Fruit fly (Drosophila melanogaster) whole organism, embryonic: Measurements from ENCODE around the gene Acn.

ENCODE experiments used
- Ada2b ChIP-seq: fragments of 200-800 bp; sonication (Bioruptor generic); IDR thresholded peaks from 2 replicates; pipeline ENCODE4 v1.3.6; 2022; ENCODE audit warnings: missing biosample characterization, missing genetic modification characterization
- Atf-2 ChIP-seq: fragments of 200-800 bp; sonication (Bioruptor generic); optimal IDR thresholded peaks from 2 replicates; lab custom pipeline; 2016; ENCODE audit warnings: missing biosample characterization, missing genetic modification characterization
- Atf6 ChIP-seq: fragments of 200-800 bp; sonication (Bioruptor generic); IDR thresholded peaks from 2 replicates; pipeline ENCODE4 v1.3.6; 2022; ENCODE audit warnings: missing biosample characterization, missing genetic modification characterization
- B-H1 ChIP-seq: fragments of 200-800 bp; sonication (Bioruptor generic); IDR thresholded peaks from 3 replicates; pipeline ENCODE4 v1.3.6; 2022; ENCODE audit warnings: missing biosample characterization, missing genetic modification characterization
- CG10462 ChIP-seq: fragments of 200-800 bp; sonication (Bioruptor generic); optimal IDR thresholded peaks from 2 replicates; lab custom pipeline; 2016; ENCODE audit warnings: missing biosample characterization, missing genetic modification characterization
- CG11085 ChIP-seq: fragments of 200-800 bp; sonication (Bioruptor generic); IDR thresholded peaks from 2 replicates; pipeline ENCODE4 v1.3.6; 2022; ENCODE audit warnings: missing biosample characterization, missing genetic modification characterization
- CG11696 ChIP-seq: fragments of 200-800 bp; sonication (Bioruptor generic); IDR thresholded peaks from 2 replicates; pipeline ENCODE4 v1.3.6; 2022; ENCODE audit warnings: missing biosample characterization, missing genetic modification characterization
- CG12744 ChIP-seq: fragments of 200-800 bp; sonication (Bioruptor generic); optimal IDR thresholded peaks from 2 replicates; lab custom pipeline; 2016; ENCODE audit warnings: missing biosample characterization, missing genetic modification characterization
- CG14710 ChIP-seq: fragments of 200-800 bp; sonication (Bioruptor generic); optimal IDR thresholded peaks from 3 replicates; lab custom pipeline; 2019; ENCODE audit warnings: missing biosample characterization, mild to moderate bottlenecking, missing genetic modification characterization, moderate library complexity
- CG15011 ChIP-seq: fragments of 200-800 bp; sonication (Bioruptor generic); optimal IDR thresholded peaks from 3 replicates; lab custom pipeline; 2018; ENCODE audit warnings: missing biosample characterization, mild to moderate bottlenecking, missing genetic modification characterization
- CG15269 ChIP-seq: fragments of 200-800 bp; sonication (Bioruptor generic); optimal IDR thresholded peaks from 2 replicates; lab custom pipeline; 2018; ENCODE audit warnings: missing biosample characterization, mild to moderate bottlenecking, missing genetic modification characterization, moderate library complexity
- CG1529 ChIP-seq: fragments of 200-800 bp; sonication (Bioruptor generic); optimal IDR thresholded peaks from 3 replicates; lab custom pipeline; 2018; ENCODE audit warnings: missing biosample characterization, missing genetic modification characterization
- CG1832 ChIP-seq: fragments of 200-800 bp; sonication (Bioruptor generic); optimal IDR thresholded peaks from 2 replicates; lab custom pipeline; 2017; ENCODE audit warnings: missing biosample characterization, mild to moderate bottlenecking, missing genetic modification characterization, inconsistent platforms
- CG31388 ChIP-seq: fragments of 200-800 bp; sonication (Bioruptor generic); optimal IDR thresholded peaks from 2 replicates; lab custom pipeline; 2016; ENCODE audit warnings: missing biosample characterization, missing genetic modification characterization
- CG33557 ChIP-seq: fragments of 200-800 bp; sonication (Bioruptor generic); optimal IDR thresholded peaks from 2 replicates; lab custom pipeline; 2019; ENCODE audit warnings: missing biosample characterization, mild to moderate bottlenecking, missing genetic modification characterization, moderate library complexity
- CG3847 ChIP-seq: fragments of 200-800 bp; sonication (Bioruptor generic); IDR thresholded peaks from 2 replicates; pipeline ENCODE4 v1.3.6; 2022; ENCODE audit warnings: missing biosample characterization, missing genetic modification characterization
- CG4282 ChIP-seq: fragments of 200-800 bp; sonication (Bioruptor generic); optimal IDR thresholded peaks from 2 replicates; lab custom pipeline; 2016; ENCODE audit warnings: missing biosample characterization, missing genetic modification characterization
- CG4328 ChIP-seq: fragments of 200-800 bp; sonication (Bioruptor generic); optimal IDR thresholded peaks from 3 replicates; lab custom pipeline; 2017; ENCODE audit warnings: missing biosample characterization, missing genetic modification reagents, missing genetic modification characterization
- CG5953 ChIP-seq: fragments of 200-800 bp; sonication (Bioruptor generic); IDR thresholded peaks from 2 replicates; pipeline ENCODE4 v1.3.6; 2022; ENCODE audit warnings: missing biosample characterization, missing genetic modification characterization
- CG6254 ChIP-seq: fragments of 200-800 bp; sonication (Bioruptor generic); optimal IDR thresholded peaks from 3 replicates; lab custom pipeline; 2017; ENCODE audit warnings: mild to moderate bottlenecking, missing biosample characterization, missing genetic modification reagents, missing genetic modification characterization
- CG8924 ChIP-seq: fragments of 200-800 bp; optimal IDR thresholded peaks from 3 replicates; lab custom pipeline; 2019; ENCODE audit warnings: missing biosample characterization, mild to moderate bottlenecking, missing genetic modification characterization, moderate library complexity
- Chrac-16 ChIP-seq: fragments of 200-800 bp; sonication (Bioruptor generic); optimal IDR thresholded peaks from 3 replicates; lab custom pipeline; 2016; ENCODE audit warnings: missing biosample characterization, missing genetic modification characterization
- Dbx ChIP-seq: fragments of 200-800 bp; sonication (Bioruptor generic); IDR thresholded peaks from 3 replicates; pipeline ENCODE4 v1.3.6; 2022; ENCODE audit warnings: missing biosample characterization, missing genetic modification characterization
- Hr3 ChIP-seq: fragments of 200-800 bp; sonication (Bioruptor generic); optimal IDR thresholded peaks from 3 replicates; lab custom pipeline; 2016; ENCODE audit warnings: missing biosample characterization, missing genetic modification characterization
- Jarid2 ChIP-seq: fragments of 200-800 bp; sonication (Bioruptor generic); optimal IDR thresholded peaks from 3 replicates; lab custom pipeline; 2017; ENCODE audit warnings: mild to moderate bottlenecking, missing biosample characterization, missing genetic modification reagents, missing genetic modification characterization
- Myb ChIP-seq: fragments of 200-800 bp; sonication (Bioruptor generic); optimal IDR thresholded peaks from 2 replicates; lab custom pipeline; 2016; ENCODE audit warnings: missing biosample characterization, missing genetic modification characterization
- NK7.1 ChIP-seq: fragments of 200-800 bp; sonication (Bioruptor generic); optimal IDR thresholded peaks from 3 replicates; lab custom pipeline; 2016; ENCODE audit warnings: missing biosample characterization, missing genetic modification characterization
- PHDP ChIP-seq: fragments of 200-800 bp; sonication (Bioruptor generic); optimal IDR thresholded peaks from 3 replicates; lab custom pipeline; 2018; ENCODE audit warnings: missing biosample characterization, mild to moderate bottlenecking, missing genetic modification characterization, moderate library complexity
- Ravus ChIP-seq: fragments of 200-800 bp; sonication (Bioruptor generic); IDR thresholded peaks from 2 replicates; pipeline ENCODE4 v1.3.6; 2022; ENCODE audit warnings: missing biosample characterization, missing genetic modification characterization
- Scr ChIP-seq: fragments of 200-800 bp; sonication (Bioruptor generic); IDR thresholded peaks from 2 replicates; pipeline ENCODE4 v1.3.6; 2022; ENCODE audit warnings: missing biosample characterization, missing genetic modification characterization; ENCODE audit not compliant: partially characterized antibody
- YL-1 ChIP-seq: fragments of 200-800 bp; sonication (Bioruptor generic); optimal IDR thresholded peaks from 3 replicates; lab custom pipeline; 2017; ENCODE audit warnings: missing biosample characterization, mild to moderate bottlenecking, missing genetic modification characterization
- al ChIP-seq: fragments of 200-800 bp; sonication (Bioruptor generic); IDR thresholded peaks from 2 replicates; pipeline ENCODE4 v1.3.6; 2022; ENCODE audit warnings: missing biosample characterization, missing genetic modification characterization
- ase ChIP-seq: fragments of 200-800 bp; sonication (Bioruptor generic); IDR thresholded peaks from 3 replicates; pipeline ENCODE4 v1.3.6; 2022; ENCODE audit warnings: missing biosample characterization, missing genetic modification characterization
- bowl ChIP-seq: fragments of 200-800 bp; sonication (Bioruptor generic); IDR thresholded peaks from 2 replicates; pipeline ENCODE4 v1.3.6; 2022; ENCODE audit warnings: missing biosample characterization, missing genetic modification characterization
- ci ChIP-seq: fragments of 200-800 bp; sonication (Bioruptor generic); IDR thresholded peaks from 3 replicates; pipeline ENCODE4 v1.3.6; 2022; ENCODE audit warnings: missing biosample characterization, missing genetic modification characterization
- disco-r ChIP-seq: fragments of 200-800 bp; sonication (Bioruptor generic); optimal IDR thresholded peaks from 2 replicates; lab custom pipeline; 2016; ENCODE audit warnings: missing biosample characterization, missing genetic modification characterization
- dm ChIP-seq: fragments of 200-800 bp; sonication (Bioruptor generic); optimal IDR thresholded peaks from 3 replicates; lab custom pipeline; 2016; ENCODE audit warnings: missing biosample characterization, missing genetic modification characterization
- fd3F ChIP-seq: fragments of 200-800 bp; sonication (Bioruptor generic); optimal IDR thresholded peaks from 2 replicates; lab custom pipeline; 2018; ENCODE audit warnings: missing biosample characterization, mild to moderate bottlenecking, missing genetic modification characterization, moderate library complexity
- ham ChIP-seq: fragments of 200-800 bp; sonication (Bioruptor generic); IDR thresholded peaks from 2 replicates; pipeline ENCODE4 v1.3.6; 2022; ENCODE audit warnings: missing biosample characterization, missing genetic modification characterization
- lilli ChIP-seq: fragments of 200-800 bp; sonication (Bioruptor generic); optimal IDR thresholded peaks from 3 replicates; lab custom pipeline; 2016; ENCODE audit warnings: missing biosample characterization, missing genetic modification characterization
- nerfin-2 ChIP-seq: fragments of 200-800 bp; sonication (Bioruptor generic); IDR thresholded peaks from 2 replicates; pipeline ENCODE4 v1.3.6; 2022; ENCODE audit warnings: missing biosample characterization, missing genetic modification characterization; ENCODE audit not compliant: partially characterized antibody
- nmo ChIP-seq: fragments of 200-800 bp; sonication (Bioruptor generic); optimal IDR thresholded peaks from 2 replicates; lab custom pipeline; 2018; ENCODE audit warnings: missing biosample characterization, mild to moderate bottlenecking, missing genetic modification characterization, moderate library complexity
- odd ChIP-seq: fragments of 200-800 bp; sonication (Bioruptor generic); optimal IDR thresholded peaks from 2 replicates; lab custom pipeline; 2017; ENCODE audit warnings: missing biosample characterization, mild to moderate bottlenecking, missing genetic modification characterization
- org-1 ChIP-seq: fragments of 200-800 bp; sonication (Bioruptor generic); optimal IDR thresholded peaks from 2 replicates; lab custom pipeline; 2017; ENCODE audit warnings: missing biosample characterization, missing genetic modification characterization
- prd ChIP-seq, 3 experiments: fragments of >200 bp in 2 of 3; fragments of 200-800 bp in 1 of 3; sonication (Bioruptor generic) in 1 of 3; optimal IDR thresholded peaks in 2 of 3; IDR thresholded peaks in 1 of 3; 2 replicates in 2 of 3; 3 replicates in 1 of 3; pipeline versions ENCODE4 v1.3.6 to Lab custom; 2017 to 2022; ENCODE audit warnings: missing biosample characterization in 1 of 3, missing genetic modification characterization in 1 of 3
- row ChIP-seq: fragments of 200-800 bp; sonication (Bioruptor generic); IDR thresholded peaks from 3 replicates; pipeline ENCODE4 v1.3.6; 2022; ENCODE audit warnings: missing biosample characterization, missing genetic modification characterization
- shn ChIP-seq: fragments of 200-800 bp; sonication (Bioruptor generic); optimal IDR thresholded peaks from 3 replicates; lab custom pipeline; 2016; ENCODE audit warnings: missing biosample characterization, missing genetic modification characterization
- zen ChIP-seq: fragments of 200-800 bp; sonication (Bioruptor generic); optimal IDR thresholded peaks from 3 replicates; lab custom pipeline; 2018; ENCODE audit warnings: missing biosample characterization, mild to moderate bottlenecking, missing genetic modification characterization, moderate library complexity
- zen2 ChIP-seq: fragments of 200-800 bp; sonication (Bioruptor generic); IDR thresholded peaks from 3 replicates; pipeline ENCODE4 v1.3.6; 2022; ENCODE audit warnings: missing biosample characterization, missing genetic modification characterization; ENCODE audit not compliant: partially characterized antibody

Gene Acn

DNA sequence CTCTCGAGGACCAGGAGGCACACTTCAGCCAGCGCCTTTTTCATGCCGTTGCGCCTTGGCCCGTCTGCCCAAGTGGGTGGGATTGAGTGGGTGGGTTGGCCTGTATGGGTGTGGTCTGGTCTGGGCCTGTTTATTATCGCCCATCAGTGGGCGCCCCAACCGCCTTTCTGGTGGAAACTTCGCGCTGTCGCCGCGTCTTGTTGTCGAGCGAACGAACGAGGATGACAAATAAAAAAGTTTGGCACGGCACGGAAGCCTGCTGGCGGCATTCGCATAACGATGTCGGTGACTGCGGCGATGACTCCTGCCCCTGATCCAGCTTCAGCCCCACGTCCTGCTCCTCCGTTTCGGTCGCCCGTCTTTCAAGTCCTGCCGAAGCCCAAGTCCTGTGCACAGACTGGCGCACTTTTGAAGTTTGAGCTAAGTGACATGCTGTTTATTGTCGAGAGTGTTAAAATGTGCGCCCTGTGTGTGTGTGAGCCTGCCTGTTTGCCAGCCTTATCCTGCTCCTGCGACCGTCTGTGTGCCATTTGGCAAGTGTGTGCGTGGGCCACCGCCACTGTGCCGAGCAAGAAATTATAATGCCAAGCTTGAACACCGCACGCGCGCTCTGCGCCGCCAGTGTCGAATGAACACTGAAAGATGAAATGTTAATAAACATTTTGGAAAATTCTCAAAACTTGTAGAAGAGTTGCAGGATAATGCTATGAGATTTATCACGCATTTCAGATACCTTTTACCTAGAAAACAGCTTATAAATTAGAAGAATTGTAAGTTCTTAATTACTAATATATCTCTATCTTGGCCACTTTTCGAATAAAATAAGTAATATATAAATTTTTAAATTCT, 30.9 kb upstream of the Acn start (continued):
- peak; percentile 78 for TF ChIP-seq odd (GFP tag; lab: Kevin White, UChicago)
- TF ChIP-seq CG6254 (GFP tag; lab: Kevin White, UChicago), result peak; percentile 11
- no peak for TF ChIP-seq Scr (GFP tag; lab: Robert Waterston, UW)
- TF ChIP-seq al (GFP tag; lab: Robert Waterston, UW), result 0 out of 2 replicates have a peak, but pooled peaks have one; percentile 18
- peak; percentile 61 for TF ChIP-seq CG14710 (tag; lab: Kevin White, UChicago)
- no peak for TF ChIP-seq CG10462
- no peak for TF ChIP-seq prd (optimal IDR thresholded peaks at IDR 0.05; lab: Kevin White, UChicago)
- peak; percentile 74 for TF ChIP-seq prd (GFP tag; IDR thresholded peaks at IDR 0.05; lab: Robert Waterston, UW)
- no peak for TF ChIP-seq CG12744
- no peak for TF ChIP-seq CG5953 (GFP tag; lab: Robert Waterston, UW)
- peak; percentile 35 for TF ChIP-seq CG31388 (GFP tag; lab: Kevin White, UChicago)
- no peak for TF ChIP-seq nerfin-2 (GFP tag; lab: Robert Waterston, UW)
- TF ChIP-seq Ravus (GFP tag; lab: Robert Waterston, UW), result no peak
- TF ChIP-seq CG33557 (GFP tag; lab: Kevin White, UChicago), result no peak
- no peak for TF ChIP-seq NK7.1
- TF ChIP-seq Hr3 (GFP tag; lab: Kevin White, UChicago), result peak; percentile 50
- TF ChIP-seq B-H1 (GFP tag; lab: Robert Waterston, UW), result no peak
- TF ChIP-seq CG8924 (tag; lab: Kevin White, UChicago), result peak; percentile 83
- TF ChIP-seq ase (GFP tag; lab: Robert Waterston, UW), result no peak
- no peak for TF ChIP-seq ham
- no peak for TF ChIP-seq Atf-2
- TF ChIP-seq nmo (GFP tag; lab: Kevin White, UChicago), result peak; percentile 78
- peak; percentile 4 for TF ChIP-seq Myb (GFP tag; lab: Kevin White, UChicago)
- TF ChIP-seq Dbx (GFP tag; lab: Robert Waterston, UW), result peak; percentile 58
- no peak for TF ChIP-seq zen2 (GFP tag; lab: Robert Waterston, UW)
- TF ChIP-seq CG11085 (GFP tag; lab: Robert Waterston, UW), result 0 out of 2 replicates have a peak, but pooled peaks have one; percentile 42
- TF ChIP-seq shn, result no peak
- TF ChIP-seq Chrac-16 (GFP tag; lab: Kevin White, UChicago), result peak; percentile 10
- TF ChIP-seq PHDP (tag; lab: Kevin White, UChicago), result peak; percentile 81
- peak; percentile 13 for TF ChIP-seq zen (tag; lab: Kevin White, UChicago)
- TF ChIP-seq CG3847 (GFP tag; lab: Robert Waterston, UW), result peak; percentile 50; the same call in 1 of the 2 replicates
- TF ChIP-seq Ada2b (GFP tag; lab: Robert Waterston, UW), result peak; percentile 44; the same call in 1 of the 2 replicates
- peak; percentile 73 for TF ChIP-seq CG4328 (GFP tag; lab: Kevin White, UChicago)
- peak; percentile 17; the same call in 1 of the 3 replicates for TF ChIP-seq ci (GFP tag; lab: Robert Waterston, UW)
- TF ChIP-seq YL-1 (GFP tag; lab: Kevin White, UChicago), result peak; percentile 6
- peak; percentile 38 for TF ChIP-seq Jarid2 (GFP tag; lab: Kevin White, UChicago)
- no peak for TF ChIP-seq bowl
- TF ChIP-seq CG15269, result peak; percentile 85
- peak; percentile 62 for TF ChIP-seq CG15011 (GFP tag; lab: Kevin White, UChicago)
- TF ChIP-seq fd3F, result peak; percentile 65
- TF ChIP-seq Atf6 (GFP tag; lab: Robert Waterston, UW), result peak; percentile 63
- TF ChIP-seq org-1 (GFP tag; lab: Kevin White, UChicago), result peak; percentile 78
- TF ChIP-seq disco-r, result no peak
- TF ChIP-seq CG1832 (GFP tag; lab: Kevin White, UChicago), result no peak
- TF ChIP-seq dm (GFP tag; lab: Kevin White, UChicago), result no peak
- TF ChIP-seq CG11696 (GFP tag; lab: Robert Waterston, UW), result no peak
- TF ChIP-seq row (GFP tag; lab: Robert Waterston, UW), result peak; percentile 82
- no peak for TF ChIP-seq CG4282 (GFP tag; lab: Kevin White, UChicago)
- peak; percentile 61 for TF ChIP-seq lilli (GFP tag; lab: Kevin White, UChicago)
- peak; percentile 54 for TF ChIP-seq CG1529 (GFP tag; lab: Kevin White, UChicago)
